Fruit fly (Drosophila melanogaster) whole organism: Measurements from ENCODE around the gene spir.

Experiments used
- EcR ChIP-seq, 2 experiments: fragments of >200 bp; optimal IDR thresholded peaks; 2 replicates each; lab custom pipeline; 2017; ENCODE audit warnings: missing biosample characterization in 2 of 2, missing genetic modification characterization in 2 of 2, missing genetic modification reagents in 2 of 2
- usp ChIP-seq: fragments of >200 bp; optimal IDR thresholded peaks from 2 replicates; lab custom pipeline; 2017; ENCODE audit warnings: missing biosample characterization, missing genetic modification characterization, mixed read lengths

DNA sequence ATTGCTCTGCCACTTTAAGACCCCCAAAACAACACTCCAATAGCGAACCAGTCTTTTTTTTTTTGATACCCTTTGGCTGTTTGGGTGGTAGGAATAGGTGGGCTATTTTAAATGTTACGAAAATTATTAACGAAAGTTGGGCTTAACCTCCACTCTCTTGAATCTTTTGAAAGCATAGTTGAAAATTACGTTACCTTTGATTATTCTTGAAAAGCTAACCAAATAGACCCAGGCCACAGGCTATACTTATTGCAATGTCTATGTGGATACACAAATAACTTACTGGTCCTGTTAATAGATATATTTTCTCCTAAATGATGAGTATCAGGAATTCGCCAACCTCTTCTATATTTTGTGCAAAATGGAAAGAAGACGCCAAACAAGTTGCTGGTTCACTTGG, 16.9 kb downstream of the spir start:
- TF ChIP-seq EcR (GFP tag; optimal IDR thresholded peaks at IDR 0.05; lab: Kevin White, UChicago): no peak
- no peak for TF ChIP-seq usp (GFP tag; lab: Kevin White, UChicago)
